Fruit fly (Drosophila melanogaster) whole organism: ENCODE measurements around the gene ems.

ENCODE experiments used
- CG8478 ChIP-seq: fragments of >200 bp; optimal IDR thresholded peaks from 2 replicates; lab custom pipeline; 2018; ENCODE audit warnings: inconsistent platforms
- Dll ChIP-seq: fragments of >200 bp; optimal IDR thresholded peaks from 2 replicates; lab custom pipeline; 2017
- EcR ChIP-seq, 2 experiments: fragments of >200 bp; optimal IDR thresholded peaks; 2 replicates each; lab custom pipeline; 2017; ENCODE audit warnings: missing biosample characterization in 2 of 2, missing genetic modification characterization in 2 of 2, missing genetic modification reagents in 2 of 2
- pan ChIP-seq: fragments of >200 bp; optimal IDR thresholded peaks from 2 replicates; lab custom pipeline; 2017
- psq ChIP-seq: fragments of >200 bp; optimal IDR thresholded peaks from 2 replicates; lab custom pipeline; 2017
- usp ChIP-seq: fragments of >200 bp; optimal IDR thresholded peaks from 2 replicates; lab custom pipeline; 2017; ENCODE audit warnings: missing biosample characterization, missing genetic modification characterization, mixed read lengths

- peak; percentile 15 for TF ChIP-seq Dll (lab: Kevin White, UChicago)
- no peak for TF ChIP-seq usp
- no peak for TF ChIP-seq pan (lab: Kevin White, UChicago)
- TF ChIP-seq CG8478 (lab: Kevin White, UChicago) = peak; percentile 90
- no peak for TF ChIP-seq psq (lab: Kevin White, UChicago)
- no peak for TF ChIP-seq EcR (GFP tag; optimal IDR thresholded peaks at IDR 0.05; lab: Kevin White, UChicago)
Measured at dm6 chr3R:13901543-13901945, at the start of gene ems.
